Worm (Caenorhabditis elegans) whole organism, L2 larva: ENCODE measurements around the gene srgp-1.

Experiments used
- C34F6.9 ChIP-seq: fragments of 150-350 bp; optimal IDR thresholded peaks from 2 replicates; lab custom pipeline; 2014; ENCODE audit warnings: missing biosample characterization, missing genetic modification characterization
- F13H6.1 ChIP-seq: sonication (generic microtip); optimal IDR thresholded peaks from 2 replicates; lab custom pipeline; 2016; ENCODE audit warnings: missing genetic modification characterization, missing compliant biosample characterization
- R02D3.7 ChIP-seq: fragments of 150-350 bp; optimal IDR thresholded peaks from 2 replicates; lab custom pipeline; 2014; ENCODE audit warnings: missing biosample characterization, missing genetic modification characterization
- Y55F3AM.14 ChIP-seq: fragments of 200-800 bp; sonication (Bioruptor generic); optimal IDR thresholded peaks from 2 replicates; lab custom pipeline; 2018; ENCODE audit warnings: mild to moderate bottlenecking, missing genetic modification characterization, missing compliant biosample characterization
- ZK546.5 ChIP-seq: sonication (generic microtip); optimal IDR thresholded peaks from 2 replicates; lab custom pipeline; 2017; ENCODE audit warnings: missing biosample characterization, missing genetic modification characterization
- alr-1 ChIP-seq: fragments of 150-350 bp; optimal IDR thresholded peaks from 2 replicates; lab custom pipeline; 2014; ENCODE audit warnings: missing biosample characterization, missing genetic modification characterization
- ama-1 ChIP-seq: fragments of 150-350 bp; optimal IDR thresholded peaks from 2 replicates; lab custom pipeline; 2018; ENCODE audit warnings: inconsistent platforms
- blmp-1 ChIP-seq: sonication (generic microtip); optimal IDR thresholded peaks from 2 replicates; lab custom pipeline; 2017; ENCODE audit warnings: missing genetic modification characterization, mild to moderate bottlenecking, missing compliant biosample characterization, antibody characterized with exemption, moderate library complexity; ENCODE audit not compliant: insufficient read depth
- ceh-16 ChIP-seq: fragments of 150-350 bp; optimal IDR thresholded peaks from 2 replicates; lab custom pipeline; 2014; ENCODE audit warnings: missing biosample characterization, missing genetic modification characterization
- ceh-82 ChIP-seq: fragments of 150-350 bp; optimal IDR thresholded peaks from 2 replicates; lab custom pipeline; 2014; ENCODE audit warnings: missing biosample characterization, missing genetic modification characterization
- crh-2 ChIP-seq: sonication (generic microtip); optimal IDR thresholded peaks from 2 replicates; lab custom pipeline; 2017; ENCODE audit warnings: missing biosample characterization, missing genetic modification characterization
- egl-27 ChIP-seq: sonication (generic microtip); optimal IDR thresholded peaks from 3 replicates; lab custom pipeline; 2017; ENCODE audit warnings: missing biosample characterization, missing genetic modification reagents, missing genetic modification characterization
- elt-3 ChIP-seq: sonication (generic microtip); optimal IDR thresholded peaks from 2 replicates; lab custom pipeline; 2017; ENCODE audit warnings: missing biosample characterization, missing genetic modification characterization
- fos-1 ChIP-seq: fragments of 150-350 bp; optimal IDR thresholded peaks from 2 replicates; lab custom pipeline; 2014; ENCODE audit warnings: missing biosample characterization, missing genetic modification characterization
- gmeb-1 ChIP-seq: fragments of 150-350 bp; optimal IDR thresholded peaks from 2 replicates; lab custom pipeline; 2014; ENCODE audit warnings: missing biosample characterization, missing genetic modification characterization
- lin-11 ChIP-seq: fragments of 150-350 bp; sonication (generic microtip); optimal IDR thresholded peaks from 2 replicates; lab custom pipeline; 2014; ENCODE audit warnings: missing biosample characterization, missing genetic modification characterization, inconsistent platforms, mixed read lengths
- lin-13 ChIP-seq: fragments of 150-350 bp; optimal IDR thresholded peaks from 2 replicates; lab custom pipeline; 2014; ENCODE audit warnings: missing biosample characterization, missing genetic modification reagents, missing genetic modification characterization
- lsy-2 ChIP-seq, 2 experiments: fragments of 150-350 bp in 1 of 2; sonication (generic microtip) in 1 of 2; optimal IDR thresholded peaks; 2 replicates each; lab custom pipeline; 2014 to 2017; ENCODE audit warnings: missing biosample characterization in 2 of 2, missing genetic modification characterization in 2 of 2
- mab-5 ChIP-seq: fragments of 150-350 bp; optimal IDR thresholded peaks from 2 replicates; lab custom pipeline; 2014; ENCODE audit warnings: missing biosample characterization, missing genetic modification characterization
- mbf-1 ChIP-seq: sonication (generic microtip); optimal IDR thresholded peaks from 2 replicates; lab custom pipeline; 2017; ENCODE audit warnings: missing biosample characterization, missing genetic modification characterization
- mdl-1 ChIP-seq, 2 experiments: fragments of 150-350 bp in 1 of 2; sonication (generic microtip) in 1 of 2; optimal IDR thresholded peaks; 2 replicates each; lab custom pipeline; 2017; ENCODE audit warnings: missing biosample characterization in 2 of 2, missing genetic modification characterization in 2 of 2
- nhr-10 ChIP-seq: sonication (generic microtip); optimal IDR thresholded peaks from 2 replicates; lab custom pipeline; 2017; ENCODE audit warnings: missing biosample characterization, missing genetic modification characterization
- nhr-11 ChIP-seq: fragments of 150-350 bp; optimal IDR thresholded peaks from 2 replicates; lab custom pipeline; 2014; ENCODE audit warnings: missing biosample characterization, missing genetic modification characterization
- nhr-12 ChIP-seq: fragments of 150-350 bp; optimal IDR thresholded peaks from 2 replicates; lab custom pipeline; 2014; ENCODE audit warnings: missing biosample characterization, missing genetic modification characterization
- nhr-129 ChIP-seq: fragments of 150-350 bp; optimal IDR thresholded peaks from 2 replicates; lab custom pipeline; 2014; ENCODE audit warnings: missing biosample characterization, missing genetic modification characterization
- nhr-21 ChIP-seq: fragments of 150-350 bp; optimal IDR thresholded peaks from 2 replicates; lab custom pipeline; 2014; ENCODE audit warnings: missing biosample characterization, missing genetic modification characterization
- nhr-23 ChIP-seq: fragments of 150-350 bp; optimal IDR thresholded peaks from 2 replicates; lab custom pipeline; 2014; ENCODE audit warnings: missing biosample characterization, missing genetic modification reagents, missing genetic modification characterization
- nhr-237 ChIP-seq: fragments of 150-350 bp; optimal IDR thresholded peaks from 2 replicates; lab custom pipeline; 2014; ENCODE audit warnings: missing biosample characterization, missing genetic modification characterization
- nhr-25 ChIP-seq: fragments of 150-350 bp; sonication (generic microtip); optimal IDR thresholded peaks from 3 replicates; lab custom pipeline; 2014; ENCODE audit warnings: missing biosample characterization, missing genetic modification characterization
- nhr-6 ChIP-seq: fragments of 150-350 bp; optimal IDR thresholded peaks from 2 replicates; lab custom pipeline; 2014; ENCODE audit warnings: missing biosample characterization, missing genetic modification characterization
- nhr-77 ChIP-seq: fragments of 150-350 bp; optimal IDR thresholded peaks from 2 replicates; lab custom pipeline; 2014; ENCODE audit warnings: missing biosample characterization, missing genetic modification characterization
- peb-1 ChIP-seq: fragments of 150-350 bp; optimal IDR thresholded peaks from 2 replicates; lab custom pipeline; 2014; ENCODE audit warnings: missing biosample characterization, missing genetic modification characterization
- sem-4 ChIP-seq: fragments of 150-350 bp; optimal IDR thresholded peaks from 2 replicates; lab custom pipeline; 2014; ENCODE audit warnings: missing biosample characterization, missing genetic modification reagents, missing genetic modification characterization
- skn-1 ChIP-seq: sonication (generic microtip); optimal IDR thresholded peaks from 2 replicates; lab custom pipeline; 2017; ENCODE audit warnings: missing biosample characterization, missing genetic modification characterization
- sma-3 ChIP-seq: sonication (generic microtip); optimal IDR thresholded peaks from 2 replicates; lab custom pipeline; 2016; ENCODE audit warnings: missing genetic modification reagents, missing genetic modification characterization, missing compliant biosample characterization
- sma-9 ChIP-seq, 2 experiments: fragments of 150-350 bp in 1 of 2; sonication (generic microtip) in 1 of 2; optimal IDR thresholded peaks; 2 replicates each; lab custom pipeline; 2014 to 2016; ENCODE audit warnings: missing genetic modification characterization in 2 of 2, mild to moderate bottlenecking in 1 of 2, missing biosample characterization in 1 of 2, missing compliant biosample characterization in 1 of 2, missing genetic modification reagents in 1 of 2, moderate library complexity in 1 of 2
- snpc-4 ChIP-seq: fragments of 150-350 bp; optimal IDR thresholded peaks from 2 replicates; lab custom pipeline; 2014; ENCODE audit warnings: missing biosample characterization, missing genetic modification characterization
- unc-39 ChIP-seq: fragments of 150-350 bp; optimal IDR thresholded peaks from 2 replicates; lab custom pipeline; 2014; ENCODE audit warnings: missing biosample characterization, missing genetic modification characterization
- unc-55 ChIP-seq: fragments of 150-350 bp; sonication (generic microtip); optimal IDR thresholded peaks from 3 replicates; lab custom pipeline; 2014; ENCODE audit warnings: missing biosample characterization, missing genetic modification reagents, missing genetic modification characterization
- zag-1 ChIP-seq: fragments of 150-350 bp; optimal IDR thresholded peaks from 2 replicates; lab custom pipeline; 2014; ENCODE audit warnings: missing biosample characterization, missing genetic modification characterization
- ztf-1 ChIP-seq: fragments of 200-800 bp; sonication (Bioruptor generic); conservative IDR thresholded peaks from 2 replicates; pipeline ENCODE4 v1.3.6; 2022; ENCODE audit warnings: missing genetic modification characterization, missing compliant biosample characterization
- ztf-4 ChIP-seq: fragments of 150-350 bp; optimal IDR thresholded peaks from 2 replicates; lab custom pipeline; 2014; ENCODE audit warnings: missing biosample characterization, missing genetic modification characterization

Gene srgp-1

DNA sequence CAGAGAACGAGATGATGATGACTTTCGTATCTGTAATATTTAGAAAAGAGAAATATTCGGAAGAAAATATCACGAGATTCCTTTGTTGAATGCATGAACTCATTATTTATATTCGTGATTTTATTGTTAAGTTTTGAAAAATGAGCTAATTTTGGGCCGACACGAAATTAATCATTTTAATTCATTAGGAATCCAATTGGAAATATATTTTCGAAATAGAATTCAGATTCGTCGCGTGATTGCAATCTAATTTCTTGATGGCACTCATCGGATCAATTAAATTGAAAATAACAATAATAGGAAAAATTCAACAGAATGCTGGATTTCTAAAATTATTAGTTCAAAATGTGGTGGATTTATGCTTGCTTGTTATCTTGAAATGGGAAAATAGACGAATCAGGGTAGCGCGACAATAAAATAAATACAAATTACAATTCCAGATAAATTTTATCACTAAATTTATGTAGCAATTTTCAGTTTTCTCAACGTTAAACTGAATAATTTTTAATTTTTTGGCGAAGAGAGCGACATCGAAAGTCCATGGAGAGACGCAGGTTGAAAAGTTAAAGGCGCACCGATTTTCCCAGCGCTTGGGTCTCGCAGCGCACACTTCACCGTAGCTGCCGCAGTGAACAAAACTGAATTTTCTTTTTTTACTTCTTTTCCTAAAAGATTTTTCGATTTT, 31.6 kb downstream of the srgp-1 start:
- TF ChIP-seq sma-9 (GFP tag; optimal IDR thresholded peaks at IDR 0.05; lab: Kevin White, UChicago) (peak; percentile 51), sma-9 (tag; optimal IDR thresholded peaks at IDR 0.05; lab: Kevin White, UChicago) (no peak), nhr-77 (tag; lab: Kevin White, UChicago) (no peak), ztf-4 (tag; lab: Kevin White, UChicago) (peak; percentile 32), alr-1 (tag; lab: Kevin White, UChicago) (no peak), nhr-237 (tag; lab: Kevin White, UChicago) (no peak), skn-1 (tag; lab: Kevin White, UChicago) (peak; percentile 49), lsy-2 (tag; optimal IDR thresholded peaks at IDR 0.05; lab: Kevin White, UChicago) (peak; percentile 57 to 94), ceh-82 (tag; lab: Kevin White, UChicago) (no peak), sma-3 (GFP tag; lab: Kevin White, UChicago) (peak; percentile 46), lin-13 (GFP tag; lab: Kevin White, UChicago) (peak; percentile 65), mdl-1 (tag; optimal IDR thresholded peaks at IDR 0.05; lab: Kevin White, UChicago) (no peak), ceh-16 (tag; lab: Kevin White, UChicago) (no peak), nhr-129 (tag; lab: Kevin White, UChicago) (peak; percentile 63), nhr-11 (tag; lab: Kevin White, UChicago) (no peak), nhr-12 (tag; lab: Kevin White, UChicago) (no peak), nhr-10 (tag; lab: Kevin White, UChicago) (no peak), R02D3.7 (tag; lab: Kevin White, UChicago) (no peak), unc-39 (tag; lab: Kevin White, UChicago) (no peak), snpc-4 (no peak), lin-11 (peak; percentile 81), elt-3 (tag; lab: Kevin White, UChicago) (no peak), sem-4 (tag; lab: Kevin White, UChicago) (no peak), nhr-6 (tag; lab: Kevin White, UChicago) (no peak), nhr-25 (peak; percentile 50), peb-1 (tag; lab: Kevin White, UChicago) (no peak), blmp-1 (tag; lab: Kevin White, UChicago) (peak; percentile 26), unc-55 (GFP tag; lab: Kevin White, UChicago) (peak; percentile 92), Y55F3AM.14 (GFP tag; lab: Kevin White, UChicago) (peak; percentile 21), zag-1 (tag; lab: Kevin White, UChicago) (no peak), C34F6.9 (tag; lab: Kevin White, UChicago) (peak; percentile 79), fos-1 (tag; lab: Kevin White, UChicago) (peak; percentile 23), ZK546.5 (tag; lab: Kevin White, UChicago) (peak; percentile 26), crh-2 (peak; percentile 57), gmeb-1 (tag; lab: Kevin White, UChicago) (peak; percentile 75), ztf-1 (no peak), nhr-23 (no peak), mbf-1 (tag; lab: Kevin White, UChicago) (no peak), mab-5 (tag; lab: Kevin White, UChicago) (no peak), F13H6.1 (tag; lab: Kevin White, UChicago) (peak; percentile 40), nhr-21 (peak; percentile 4), ama-1 (lab: Kevin White, UChicago) (peak; percentile 39), egl-27 (tag; lab: Kevin White, UChicago) (no peak)

DNA sequence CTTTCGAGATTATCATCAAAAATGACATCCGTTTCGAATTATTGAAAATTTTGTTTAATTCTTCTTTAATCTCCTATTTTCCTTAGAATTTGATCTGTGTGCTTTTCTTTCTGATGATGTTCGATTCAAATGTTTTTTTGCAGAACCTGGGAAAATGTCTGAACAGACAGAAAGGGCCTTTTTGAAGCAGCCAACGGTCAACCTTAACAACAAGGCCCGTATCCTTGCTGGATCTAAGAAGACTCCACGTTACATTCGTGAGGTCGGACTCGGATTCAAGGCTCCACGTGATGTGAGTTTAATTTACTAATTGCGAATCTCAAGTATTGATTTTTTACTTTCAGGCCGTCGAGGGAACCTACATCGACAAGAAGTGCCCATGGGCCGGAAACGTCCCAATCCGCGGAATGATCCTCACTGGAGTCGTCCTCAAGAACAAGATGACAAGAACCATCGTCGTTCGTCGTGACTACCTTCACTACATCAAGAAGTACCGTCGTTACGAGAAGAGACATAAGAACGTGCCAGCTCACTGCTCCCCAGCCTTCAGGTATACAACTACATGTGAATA, 32.3 kb downstream of the srgp-1 start, which contains the start of gene rps-11:
Gene rps-11 (plus strand): TSS at position 144 of the 571 bp plus-strand sequence.
- TF ChIP-seq crh-2, result no peak
- TF ChIP-seq ztf-1, result no peak
- TF ChIP-seq, all 48 proteins: peak for 0
